Worm (Caenorhabditis elegans): Measurements from ENCODE around the gene srz-79.

srz-79 gene

ce11 chrIV:3526831-3527404, 33.5 kb downstream of the srz-79 start, which contains the start of gene M57.2:
Gene M57.2 (plus strand): TSS chrIV:3527354.
- no peak for TF ChIP-seq unc-62 (GFP tag; optimal IDR thresholded peaks at IDR 0.05)

- no peak for TF ChIP-seq unc-62 (GFP tag; optimal IDR thresholded peaks at IDR 0.05)
Measured at ce11 chrIV:3527878-3528277, 34.5 kb downstream of the srz-79 start.

DNA sequence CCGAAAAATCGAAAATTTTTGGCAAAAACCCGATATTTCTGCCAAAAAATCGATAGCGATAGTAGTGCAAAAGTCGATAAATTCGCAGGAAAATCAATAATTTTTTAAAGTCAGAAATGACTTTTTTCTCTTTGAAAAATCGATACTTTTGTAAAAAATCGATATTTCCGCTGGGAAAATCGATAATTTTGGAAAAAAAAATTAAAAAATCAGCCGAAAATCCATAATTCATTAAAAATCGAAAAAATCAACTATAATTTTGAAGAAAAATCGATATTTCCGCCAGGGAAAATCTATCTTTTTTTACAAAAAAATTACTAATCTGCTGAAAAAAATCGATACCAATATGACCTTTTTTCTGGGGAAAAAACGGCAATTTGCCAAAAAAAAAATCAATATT, 38.1 kb downstream of the srz-79 start:
- no peak for TF ChIP-seq unc-62 (GFP tag; optimal IDR thresholded peaks at IDR 0.05)

DNA sequence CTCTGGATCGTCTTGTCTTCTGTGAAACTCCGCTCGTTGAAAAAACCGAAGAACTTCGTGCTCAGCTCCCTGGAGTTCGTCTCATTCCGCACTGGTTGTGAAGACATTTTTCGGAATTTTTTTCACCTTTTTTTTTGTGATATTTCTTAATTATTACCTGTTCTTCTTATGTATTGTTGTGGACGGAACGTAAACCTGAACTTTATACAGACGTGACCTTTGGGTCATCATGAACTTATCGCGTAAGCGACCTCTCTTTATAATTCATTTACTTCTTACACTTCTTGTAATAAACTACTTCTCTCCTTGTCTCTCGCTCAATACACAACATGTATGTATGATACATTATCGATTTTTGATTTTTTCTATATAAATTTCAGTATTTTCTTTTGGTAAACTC, 38.8 kb downstream of the srz-79 start, which contains the start of gene M57.1:
M57.1 (plus strand) TSS at position 301 of the 400 bp plus-strand sequence.
- no peak for TF ChIP-seq unc-62 (GFP tag; optimal IDR thresholded peaks at IDR 0.05)

DNA sequence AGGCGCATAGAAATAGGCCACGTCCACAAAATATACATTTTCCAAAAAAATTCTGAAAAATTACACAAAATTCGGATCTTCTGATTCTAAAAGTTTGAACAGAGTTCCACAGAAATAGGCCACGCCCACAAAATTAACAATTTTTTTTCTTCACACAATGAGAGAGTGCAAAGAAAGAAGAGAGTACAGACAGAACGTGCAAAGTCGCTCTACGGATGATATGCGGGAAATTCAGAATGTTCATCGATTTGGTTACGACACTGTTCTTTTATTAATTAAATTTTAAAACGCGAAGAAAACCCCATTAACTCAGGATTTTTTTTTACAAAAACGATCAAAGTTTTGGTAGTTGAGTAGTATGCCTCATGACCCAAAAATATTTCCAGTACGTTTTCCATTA, 39.6 kb downstream of the srz-79 start:
- TF ChIP-seq unc-62 (GFP tag; optimal IDR thresholded peaks at IDR 0.05), result no peak

DNA sequence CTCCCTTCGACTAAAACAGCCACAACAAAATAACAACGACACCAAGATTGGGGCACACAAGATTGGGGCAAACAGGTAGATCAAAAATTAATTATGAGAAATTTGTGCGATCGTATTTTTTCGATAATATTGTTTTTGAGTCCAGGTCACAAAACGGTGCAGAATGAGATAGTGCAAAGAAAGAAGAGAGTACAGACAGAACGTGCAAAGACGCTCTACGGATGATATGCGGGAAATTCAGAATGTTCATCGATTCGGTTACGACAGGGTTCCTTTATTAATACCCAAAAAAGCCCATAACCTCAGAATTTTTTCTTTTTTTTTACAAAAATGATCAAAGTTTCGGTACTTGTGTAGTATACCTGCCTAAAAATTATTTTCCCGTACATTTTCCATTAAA, 45.8 kb downstream of the srz-79 start:
- no peak for TF ChIP-seq unc-62 (GFP tag; optimal IDR thresholded peaks at IDR 0.05)

ce11 chrIV:3539872-3540271, 46.5 kb downstream of the srz-79 start, which contains the start of gene B0212.3:
Gene B0212.3 (plus strand): TSS chrIV:3540172.
- TF ChIP-seq unc-62 (GFP tag; optimal IDR thresholded peaks at IDR 0.05), result no peak
